Worm (Caenorhabditis elegans): ENCODE results near the gene bet-2.

bet-2 gene

DNA sequence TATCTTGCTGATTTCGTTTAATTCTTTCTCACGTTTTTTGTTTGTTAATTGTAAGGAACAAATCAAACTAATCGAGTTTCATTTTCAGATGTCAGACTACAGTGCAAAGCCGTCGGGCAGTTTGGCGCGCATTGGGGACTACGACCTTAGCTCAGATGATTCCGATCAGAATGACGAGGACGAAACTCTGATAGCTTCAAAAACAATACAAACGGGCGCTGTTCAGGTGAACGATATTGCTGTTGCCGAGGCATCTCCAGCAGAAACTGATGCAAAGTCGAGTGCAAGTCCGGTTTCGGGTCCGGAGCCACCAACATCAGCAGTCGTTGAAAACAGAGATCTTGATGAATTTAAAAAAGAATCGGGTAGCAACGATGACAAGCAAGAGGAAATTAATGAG, at the start of gene bet-2:
Gene bet-2 (plus strand): TSS at position 89 of the 400 bp plus-strand sequence.
- TF ChIP-seq him-1 (tag; optimal IDR thresholded peaks at IDR 0.05): no peak

DNA sequence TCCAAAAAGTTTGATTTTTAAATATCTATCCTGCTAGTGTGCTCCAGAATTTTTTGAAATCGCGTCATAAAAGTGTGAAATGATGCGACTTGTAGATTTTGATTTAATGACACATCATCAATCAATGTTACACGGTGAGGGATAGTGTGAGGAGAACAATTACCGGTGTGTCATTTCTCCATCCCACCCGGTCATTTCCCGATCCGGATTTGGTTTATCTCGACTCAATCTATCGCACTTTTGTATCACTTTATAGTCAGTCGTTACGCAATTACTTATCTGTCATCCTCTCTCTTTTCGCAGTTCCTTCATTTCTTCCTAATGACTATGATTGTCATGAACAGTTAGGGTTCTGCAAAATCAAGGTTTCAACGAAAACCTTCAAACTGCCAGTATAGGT, 48.9 kb upstream of the bet-2 start:
- no peak for TF ChIP-seq W03F9.2 (tag; optimal IDR thresholded peaks at IDR 0.05)
- TF ChIP-seq him-1 (tag; optimal IDR thresholded peaks at IDR 0.05): no peak
- no peak for TF ChIP-seq dao-5 (tag; optimal IDR thresholded peaks at IDR 0.05)

DNA sequence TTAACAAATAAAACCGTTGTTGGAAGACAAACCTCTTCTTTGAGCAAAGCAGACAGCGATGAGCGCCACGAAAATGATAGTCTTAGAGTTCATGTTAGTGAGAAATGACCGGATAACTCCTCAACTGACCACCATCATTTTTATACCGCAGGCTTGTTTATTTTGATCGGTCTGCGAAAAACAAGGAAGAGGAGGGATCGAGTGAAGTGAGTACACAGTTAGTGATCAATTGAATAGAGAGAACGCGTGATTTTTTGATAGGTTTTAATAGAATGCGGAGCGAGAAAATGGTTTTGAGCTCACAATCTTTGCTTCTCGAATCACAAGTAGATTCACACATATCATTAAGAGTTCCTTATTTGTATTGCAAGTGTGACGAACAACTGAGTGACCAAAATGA, 47.8 kb upstream of the bet-2 start, which contains the start of gene F14F3.4:
Gene F14F3.4 (minus strand): TSS at position 101 of the 400 bp plus-strand sequence.
- TF ChIP-seq W03F9.2 (tag; optimal IDR thresholded peaks at IDR 0.05) (no peak), him-1 (tag; optimal IDR thresholded peaks at IDR 0.05) (no peak), dao-5 (tag; optimal IDR thresholded peaks at IDR 0.05) (no peak)

DNA sequence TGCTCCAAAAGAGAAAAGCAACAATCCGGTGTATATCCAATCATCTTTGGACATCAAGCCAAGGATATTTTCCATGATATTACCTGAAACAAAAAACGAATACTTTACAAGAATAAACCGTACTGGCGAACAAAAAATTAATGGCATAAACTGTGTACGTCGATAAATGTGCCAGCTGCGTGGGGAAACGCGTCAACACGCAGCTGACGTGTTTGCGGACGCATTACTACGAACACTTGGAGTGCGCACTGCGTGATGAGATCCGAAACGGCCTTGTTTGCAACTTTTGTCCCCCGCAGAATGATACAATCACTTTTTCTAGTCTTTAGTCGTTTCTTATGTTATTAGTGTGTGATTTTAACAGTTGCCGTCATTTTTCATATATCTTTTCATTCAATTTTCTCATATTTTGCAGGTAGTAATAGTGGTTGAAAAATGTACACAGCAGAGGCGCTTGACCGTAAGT, 44.6 kb upstream of the bet-2 start, which contains the start of the genes mboa-7 and git-1:
Gene mboa-7 (minus strand): TSS at position 83 of the 466 bp plus-strand sequence.
Gene git-1 (plus strand): TSS at position 416 of the 466 bp plus-strand sequence.
- TF ChIP-seq dao-5 (tag; optimal IDR thresholded peaks at IDR 0.05) (no peak), him-1 (tag; optimal IDR thresholded peaks at IDR 0.05) (no peak), W03F9.2 (tag; optimal IDR thresholded peaks at IDR 0.05) (no peak)

DNA sequence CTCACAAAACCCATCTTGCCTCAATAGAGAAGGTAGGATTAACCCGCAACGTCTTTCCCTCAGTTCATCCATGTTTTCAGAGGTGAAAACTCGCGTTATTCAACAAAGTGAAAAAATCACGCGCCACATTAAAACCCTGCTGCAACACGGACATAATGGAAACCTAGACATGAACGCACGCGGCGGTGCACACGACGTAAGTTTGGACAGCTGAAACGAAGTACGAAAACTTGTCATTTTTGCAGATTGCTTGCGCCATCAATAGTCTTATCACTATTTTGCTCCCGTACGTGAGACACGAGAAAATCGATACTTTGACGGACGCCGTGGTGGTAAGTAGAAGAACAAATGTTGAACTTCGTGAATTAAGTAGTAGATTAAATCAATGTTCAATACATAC, 41.7 kb upstream of the bet-2 start:
- no peak for TF ChIP-seq W03F9.2 (tag; optimal IDR thresholded peaks at IDR 0.05)
- no peak for TF ChIP-seq him-1 (tag; optimal IDR thresholded peaks at IDR 0.05)
- no peak for TF ChIP-seq dao-5 (tag; optimal IDR thresholded peaks at IDR 0.05)

DNA sequence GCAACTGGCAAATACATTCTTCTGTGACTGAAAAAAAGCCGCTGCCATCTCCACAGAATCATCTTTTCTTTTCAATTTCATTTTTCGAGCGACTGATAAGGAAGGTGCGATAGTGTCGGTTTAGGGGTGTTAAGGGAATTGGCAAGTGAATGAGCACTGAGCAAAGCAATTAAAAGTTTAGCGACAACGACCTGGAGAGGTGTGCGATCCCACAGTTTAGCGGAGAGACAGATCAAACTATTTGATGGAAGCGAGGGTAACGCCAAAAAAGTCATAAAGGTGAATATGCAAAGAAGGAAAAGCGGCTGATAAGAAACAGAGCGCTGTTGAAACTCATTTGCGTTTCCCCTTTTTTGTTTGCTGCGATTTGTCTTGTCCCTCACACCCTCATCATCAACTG, 40.1 kb upstream of the bet-2 start, which contains the start of the genes F14F3.5 and slcf-1:
Gene F14F3.5 (minus strand): TSS at position 234 of the 400 bp plus-strand sequence.
Gene slcf-1 (plus strand): TSS at position 302 of the 400 bp plus-strand sequence.
- TF ChIP-seq dao-5 (tag; optimal IDR thresholded peaks at IDR 0.05) (no peak), him-1 (tag; optimal IDR thresholded peaks at IDR 0.05) (no peak), W03F9.2 (tag; optimal IDR thresholded peaks at IDR 0.05) (no peak)

DNA sequence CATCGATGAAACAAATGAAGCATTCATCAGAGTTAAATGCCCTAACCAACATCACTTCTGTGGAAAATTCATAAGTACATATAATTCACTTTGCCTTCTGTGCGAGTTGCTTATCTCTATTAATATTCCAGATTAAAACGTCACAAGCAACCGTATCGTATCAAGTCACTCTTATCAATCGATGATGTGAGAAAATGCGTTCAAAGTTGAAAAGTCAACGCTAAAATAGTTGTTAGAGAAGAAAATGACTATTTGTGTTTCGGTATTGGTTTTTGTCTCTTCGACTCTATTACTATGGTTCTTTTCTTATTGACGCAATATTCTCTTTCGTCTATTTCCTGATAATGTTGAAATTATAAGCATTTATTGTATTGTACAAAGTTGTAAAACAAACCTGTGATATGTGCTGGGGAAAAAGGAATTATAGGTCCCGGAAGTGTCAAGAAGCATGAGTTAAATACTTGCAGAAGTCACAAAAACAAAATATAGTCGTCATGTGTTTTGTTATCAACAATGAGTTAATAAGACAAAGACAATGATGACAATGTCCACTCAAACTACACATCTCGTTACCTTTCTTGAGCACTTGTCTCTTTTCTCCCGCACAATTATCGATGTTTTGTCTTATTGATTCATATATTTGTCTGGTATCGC, 36.8 kb upstream of the bet-2 start:
- no peak for TF ChIP-seq him-1 (tag; optimal IDR thresholded peaks at IDR 0.05)
- TF ChIP-seq dao-5 (tag; optimal IDR thresholded peaks at IDR 0.05): no peak
- TF ChIP-seq W03F9.2 (tag; optimal IDR thresholded peaks at IDR 0.05): no peak

DNA sequence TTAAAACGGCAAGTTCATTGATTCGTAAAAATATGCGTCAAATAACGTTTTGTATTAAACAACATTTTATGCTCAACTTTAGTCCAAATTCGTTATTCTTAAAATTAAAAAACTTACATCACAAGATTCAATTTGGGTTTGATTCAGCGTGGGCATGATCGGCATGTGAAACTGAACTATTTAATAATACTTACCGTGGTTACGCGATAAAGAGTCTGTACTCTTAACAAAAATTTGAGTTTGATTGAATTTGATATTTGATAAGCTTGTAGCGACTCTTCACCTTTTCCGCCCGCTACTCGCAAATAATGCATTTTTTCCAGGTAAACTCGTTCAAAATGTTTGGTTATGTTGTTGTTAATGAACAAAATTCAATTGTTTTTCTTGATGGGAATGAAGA, 35.6 kb upstream of the bet-2 start, which contains the start of gene glo-3:
Gene glo-3 (plus strand): TSS at position 253 of the 400 bp plus-strand sequence.
- TF ChIP-seq W03F9.2 (tag; optimal IDR thresholded peaks at IDR 0.05) (no peak), dao-5 (tag; optimal IDR thresholded peaks at IDR 0.05) (no peak), him-1 (tag; optimal IDR thresholded peaks at IDR 0.05) (no peak)

DNA sequence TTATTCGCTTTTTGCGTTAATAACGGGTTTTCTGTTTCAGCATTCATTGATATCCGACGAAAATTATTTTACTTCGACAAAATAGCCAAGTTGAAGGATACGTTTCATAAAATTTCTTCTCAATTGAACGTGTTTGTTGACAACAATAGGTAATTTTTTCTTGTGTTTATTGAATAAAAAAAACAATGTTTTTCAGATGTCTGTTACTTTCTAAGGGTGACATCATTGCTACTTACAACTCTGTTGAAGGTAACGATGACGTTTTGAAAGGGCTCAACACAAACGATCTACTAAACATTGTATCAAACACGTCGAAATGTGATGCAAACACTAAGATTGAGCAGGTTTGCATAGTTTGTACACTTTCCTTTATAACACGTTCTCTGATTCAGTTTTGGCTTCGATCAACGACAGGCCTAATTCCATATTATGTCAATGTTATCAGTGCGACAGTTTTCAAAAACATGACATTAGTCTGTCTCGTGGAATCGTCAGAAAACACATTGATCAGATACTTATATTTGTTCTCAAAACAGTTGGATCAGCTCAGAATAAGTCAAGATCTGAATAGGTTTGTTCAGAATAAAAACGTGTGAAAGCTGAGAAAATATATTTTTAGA, 34.3 kb upstream of the bet-2 start:
- TF ChIP-seq dao-5 (tag; optimal IDR thresholded peaks at IDR 0.05): no peak
- TF ChIP-seq W03F9.2 (tag; optimal IDR thresholded peaks at IDR 0.05): no peak
- no peak for TF ChIP-seq him-1 (tag; optimal IDR thresholded peaks at IDR 0.05)

DNA sequence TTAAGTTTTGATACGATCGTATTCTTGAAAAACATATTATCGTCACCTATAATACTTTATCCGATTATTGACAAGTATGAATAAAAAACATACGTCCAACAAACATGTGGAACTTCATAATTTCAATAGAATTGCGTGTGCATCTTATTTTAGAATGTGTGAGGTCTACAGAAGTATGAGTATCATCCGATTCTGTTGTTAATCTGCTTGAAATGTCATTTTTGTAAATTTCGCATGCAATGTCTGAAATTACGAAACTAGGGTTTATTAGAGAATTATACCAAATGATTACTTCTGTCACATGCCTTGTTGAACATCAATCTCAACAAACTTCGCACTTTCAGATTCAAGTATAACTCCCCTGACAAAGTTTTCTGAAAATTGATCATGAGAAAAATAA, 27.3 kb upstream of the bet-2 start:
- TF ChIP-seq him-1 (tag; optimal IDR thresholded peaks at IDR 0.05) (no peak), W03F9.2 (tag; optimal IDR thresholded peaks at IDR 0.05) (no peak), dao-5 (tag; optimal IDR thresholded peaks at IDR 0.05) (no peak)

DNA sequence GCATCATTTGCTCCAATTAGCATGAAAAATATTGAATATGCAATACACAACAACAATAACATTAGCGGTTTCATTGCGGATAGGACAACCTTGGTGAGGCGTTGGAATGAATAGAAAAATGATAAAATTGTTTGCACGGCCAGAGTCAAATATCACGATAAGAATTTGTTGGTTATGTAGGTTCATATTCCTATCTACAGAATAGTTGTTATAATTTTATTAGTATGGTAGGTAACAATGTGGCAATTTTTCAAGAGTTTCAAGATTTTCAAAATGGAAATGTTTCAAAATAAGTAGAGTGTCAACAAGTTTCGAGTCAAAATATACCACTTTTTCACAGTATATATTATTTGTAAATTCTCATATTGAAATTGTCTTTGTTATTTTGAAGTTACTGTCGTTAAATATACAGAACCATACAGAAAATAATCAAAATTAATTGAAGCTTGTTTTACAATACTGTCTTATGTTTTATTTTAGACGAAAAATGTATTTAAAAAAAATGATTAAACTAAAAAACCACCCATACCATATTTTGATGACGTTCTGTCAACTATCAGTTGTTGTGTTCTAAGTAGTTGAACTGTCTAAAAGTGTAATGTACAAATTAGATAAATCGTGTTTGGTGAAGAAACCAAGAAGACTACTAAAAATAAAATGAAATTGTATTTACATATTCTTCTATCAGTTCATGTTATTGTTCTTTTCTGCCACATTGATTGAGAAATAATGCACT, 26.6 kb upstream of the bet-2 start, which contains the start of the genes F59F5.3 and F59F5.4:
Gene F59F5.3 (minus strand): TSS at position 101 of the 736 bp plus-strand sequence.
Gene F59F5.4 (plus strand): TSS at position 686 of the 736 bp plus-strand sequence.
- no peak for TF ChIP-seq W03F9.2 (tag; optimal IDR thresholded peaks at IDR 0.05)
- no peak for TF ChIP-seq dao-5 (tag; optimal IDR thresholded peaks at IDR 0.05)
- no peak for TF ChIP-seq him-1 (tag; optimal IDR thresholded peaks at IDR 0.05)

DNA sequence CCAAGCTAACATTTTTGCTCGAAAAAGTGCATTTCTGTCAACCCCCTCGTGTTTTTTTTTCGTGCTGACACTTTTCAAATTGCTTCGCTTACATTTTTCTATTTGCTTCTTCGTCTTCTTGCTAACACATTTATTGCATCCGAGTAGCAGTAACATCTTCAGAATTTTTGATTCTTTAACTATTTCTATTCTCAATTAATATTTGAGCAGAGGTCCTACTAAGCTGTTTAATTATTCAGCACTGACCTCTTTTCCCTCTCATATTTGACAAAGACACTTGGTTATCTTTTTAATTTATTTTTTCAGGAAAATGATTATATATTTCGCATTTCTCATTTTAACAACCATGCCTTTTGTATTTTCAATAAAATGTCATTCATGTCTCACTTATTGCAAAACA, 23.4 kb upstream of the bet-2 start, which contains the start of gene F59F5.5:
Gene F59F5.5 (plus strand): TSS at position 301 of the 400 bp plus-strand sequence.
- TF ChIP-seq dao-5 (tag; optimal IDR thresholded peaks at IDR 0.05): no peak
- TF ChIP-seq him-1 (tag; optimal IDR thresholded peaks at IDR 0.05): no peak
- TF ChIP-seq W03F9.2 (tag; optimal IDR thresholded peaks at IDR 0.05): no peak

DNA sequence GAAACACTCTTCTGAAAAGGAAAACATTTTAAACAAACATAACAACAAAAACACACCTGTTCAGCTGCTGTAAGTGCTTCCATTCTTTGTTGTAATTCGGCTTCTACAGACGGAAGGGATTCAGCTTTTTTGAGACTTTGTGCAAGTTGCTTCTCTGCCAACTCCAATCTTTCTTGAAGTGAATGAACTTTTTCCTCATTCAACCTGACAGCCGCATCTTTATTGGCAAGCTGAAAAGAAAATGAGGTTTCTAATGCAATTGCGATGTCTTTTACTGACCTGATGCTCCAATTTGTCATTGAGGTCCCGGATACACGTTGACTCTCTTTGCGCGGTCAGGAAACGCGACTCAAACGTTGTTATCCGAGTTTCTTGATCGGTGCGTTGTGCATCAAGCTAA, 16.0 kb upstream of the bet-2 start:
- TF ChIP-seq him-1 (tag; optimal IDR thresholded peaks at IDR 0.05): no peak
- TF ChIP-seq W03F9.2 (tag; optimal IDR thresholded peaks at IDR 0.05): no peak
- no peak for TF ChIP-seq dao-5 (tag; optimal IDR thresholded peaks at IDR 0.05)

Measured in whole organism, L4/young adult.